Worm (Caenorhabditis elegans): ENCODE measurements around the gene dyci-1.
"Not testable (repeated sequence)": the region's sequence is repeated elsewhere in the genome, so short reads cannot be mapped to it uniquely, and the experiment has no call there.

The dyci-1 gene

ce11 chrIV:6785151-6785550 lies at the start of gene dyci-1:
dyci-1 (minus strand) TSS chrIV:6785272.
- TF ChIP-seq nhr-77 (tag; optimal IDR thresholded peaks at IDR 0.05) (no peak), F13H6.1 (tag; optimal IDR thresholded peaks at IDR 0.05) (peak; percentile 71), C34F6.9 (tag; optimal IDR thresholded peaks at IDR 0.05) (peak; percentile 2), fos-1 (tag; optimal IDR thresholded peaks at IDR 0.05) (peak; percentile 27), nhr-129 (tag; optimal IDR thresholded peaks at IDR 0.05) (peak; percentile 70), sma-9 (GFP tag; optimal IDR thresholded peaks at IDR 0.05) (peak; percentile 7), sma-9 (tag; optimal IDR thresholded peaks at IDR 0.05) (no peak)

DNA sequence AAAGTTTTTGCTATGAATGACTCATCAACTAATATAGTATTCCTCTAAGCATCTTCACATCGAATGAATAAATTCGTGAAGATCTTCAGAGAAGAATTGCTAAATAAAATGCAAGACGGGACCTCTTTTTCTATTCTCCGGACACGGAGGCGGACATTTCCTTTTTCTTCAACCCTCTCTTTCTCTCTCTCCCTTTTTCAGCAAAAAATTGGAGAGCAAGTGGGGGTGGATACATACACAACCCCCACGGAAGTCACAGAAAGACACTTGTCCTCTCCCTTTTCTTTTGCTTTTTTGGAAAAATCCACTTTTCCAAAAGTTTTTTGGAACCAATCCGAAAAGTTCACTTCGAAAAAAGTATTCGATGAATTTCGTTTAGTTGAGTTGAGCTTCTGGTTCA lies 49.6 kb upstream of the dyci-1 start:
- peak in 1 of 2 experiments; percentile 4 for TF ChIP-seq lsy-2 (tag; optimal IDR thresholded peaks at IDR 0.05)
- TF ChIP-seq nhr-21 (tag; optimal IDR thresholded peaks at IDR 0.05): no peak
- TF ChIP-seq egl-27 (tag; optimal IDR thresholded peaks at IDR 0.05): no peak
- peak; percentile 21 for TF ChIP-seq unc-55 (GFP tag; optimal IDR thresholded peaks at IDR 0.05)
- no peak for TF ChIP-seq sem-4 (tag; optimal IDR thresholded peaks at IDR 0.05)
- TF ChIP-seq nhr-237 (tag; optimal IDR thresholded peaks at IDR 0.05): no peak
- no peak for TF ChIP-seq skn-1 (tag; optimal IDR thresholded peaks at IDR 0.05)
- no peak for TF ChIP-seq nhr-25 (tag; optimal IDR thresholded peaks at IDR 0.05)
- TF ChIP-seq peb-1 (tag; optimal IDR thresholded peaks at IDR 0.05): no peak
- TF ChIP-seq fos-1 (tag; optimal IDR thresholded peaks at IDR 0.05): no peak
- TF ChIP-seq sma-9 (GFP tag; optimal IDR thresholded peaks at IDR 0.05): peak; percentile 42
- TF ChIP-seq sma-9 (tag; optimal IDR thresholded peaks at IDR 0.05): no peak
- TF ChIP-seq nhr-129 (tag; optimal IDR thresholded peaks at IDR 0.05): no peak
- no peak for TF ChIP-seq unc-62 (GFP tag; optimal IDR thresholded peaks at IDR 0.05)
- no peak for TF ChIP-seq ztf-11 (tag; optimal IDR thresholded peaks at IDR 0.05)
- no peak for TF ChIP-seq crh-2 (tag; optimal IDR thresholded peaks at IDR 0.05)
- peak; percentile 34 for TF ChIP-seq C34F6.9 (tag; optimal IDR thresholded peaks at IDR 0.05)

- peak; percentile 84 for TF ChIP-seq mab-5 (tag; optimal IDR thresholded peaks at IDR 0.05)
- TF ChIP-seq blmp-1 (tag; optimal IDR thresholded peaks at IDR 0.05; ENCODE audit: insufficient read depth): no peak
- peak; percentile 25 for TF ChIP-seq sem-4 (tag; optimal IDR thresholded peaks at IDR 0.05)
Measured at ce11 chrIV:6833617-6834016, 48.5 kb upstream of the dyci-1 start.

- TF ChIP-seq nhr-10 (tag; optimal IDR thresholded peaks at IDR 0.05) (no peak), nhr-77 (tag; optimal IDR thresholded peaks at IDR 0.05) (no peak), ceh-82 (tag; optimal IDR thresholded peaks at IDR 0.05) (no peak), nhr-129 (tag; optimal IDR thresholded peaks at IDR 0.05) (no peak), ZK546.5 (tag; optimal IDR thresholded peaks at IDR 0.05) (no peak), nhr-11 (tag; optimal IDR thresholded peaks at IDR 0.05) (no peak), Y55F3AM.14 (GFP tag; optimal IDR thresholded peaks at IDR 0.05) (no peak), nhr-12 (tag; optimal IDR thresholded peaks at IDR 0.05) (no peak), lin-11 (tag; optimal IDR thresholded peaks at IDR 0.05) (no peak), sma-3 (GFP tag; optimal IDR thresholded peaks at IDR 0.05) (no peak), C34F6.9 (tag; optimal IDR thresholded peaks at IDR 0.05) (no peak), ceh-16 (tag; optimal IDR thresholded peaks at IDR 0.05) (no peak), gmeb-1 (tag; optimal IDR thresholded peaks at IDR 0.05) (no peak), unc-39 (tag; optimal IDR thresholded peaks at IDR 0.05) (no peak)
Measured at ce11 chrIV:6832194-6832593, 47.1 kb upstream of the dyci-1 start.

DNA sequence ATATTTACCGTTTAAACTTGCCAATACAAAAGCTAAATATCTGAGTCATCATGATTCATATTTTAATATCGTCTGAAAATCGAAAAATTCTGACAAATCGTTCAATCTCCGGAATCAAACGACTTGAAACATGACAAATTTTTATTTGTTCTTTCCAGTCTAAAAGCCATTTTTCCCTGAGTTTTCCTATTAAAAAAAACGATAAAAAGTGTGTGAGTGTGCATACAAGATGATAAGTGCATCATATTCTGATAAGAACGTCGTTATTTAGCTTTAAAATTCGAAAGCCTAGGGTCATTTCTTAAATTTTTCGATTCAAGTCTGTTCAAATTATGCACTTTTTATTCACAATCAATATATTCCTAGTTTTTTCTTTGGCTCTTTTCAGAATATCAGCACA lies 44.8 kb upstream of the dyci-1 start, which contains the start of gene H20E11.1:
Gene H20E11.1 (plus strand): TSS at position 244 of the 400 bp plus-strand sequence.
- TF ChIP-seq nhr-10 (tag; optimal IDR thresholded peaks at IDR 0.05): no peak
- TF ChIP-seq unc-55 (GFP tag; optimal IDR thresholded peaks at IDR 0.05): no peak
- TF ChIP-seq peb-1 (tag; optimal IDR thresholded peaks at IDR 0.05): no peak
- peak; percentile 94 for TF ChIP-seq fos-1 (tag; optimal IDR thresholded peaks at IDR 0.05)

DNA sequence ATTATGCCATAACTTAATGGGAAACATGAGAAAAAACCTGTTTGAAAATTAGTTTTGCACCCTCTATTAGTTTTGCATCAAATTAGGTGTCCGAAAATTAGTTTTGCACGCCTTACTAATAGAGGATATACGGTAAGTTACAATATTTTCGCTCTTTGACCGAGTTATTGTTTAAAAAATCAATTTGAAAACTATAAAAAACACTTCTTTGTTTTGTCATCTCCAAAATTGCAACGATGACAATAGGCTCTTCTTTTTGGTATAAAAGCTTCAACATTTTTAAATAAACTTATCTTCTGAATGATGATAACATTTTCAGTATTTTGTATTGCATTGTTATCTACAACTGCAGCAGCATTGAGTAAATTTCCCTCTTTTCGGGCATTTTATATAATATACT lies 42.4 kb upstream of the dyci-1 start, which contains the start of gene H20E11.2:
Gene H20E11.2 (plus strand): TSS at position 301 of the 400 bp plus-strand sequence.
- TF ChIP-seq nhr-129, crh-2, unc-39 (tag; optimal IDR thresholded peaks at IDR 0.05): not testable (repeated sequence)

Measured in whole organism, L2 larva.